Worm (Caenorhabditis elegans) whole organism, young adult: ENCODE results near the gene affl-2.

Source experiments
- B0261.1 ChIP-seq: sonication (generic microtip); optimal IDR thresholded peaks from 2 replicates; lab custom pipeline; 2016; ENCODE audit warnings: mild to moderate bottlenecking, missing genetic modification characterization, moderate library complexity, missing compliant biosample characterization
- B0336.3 ChIP-seq: fragments of 200-800 bp; sonication (Bioruptor generic); IDR thresholded peaks from 2 replicates; pipeline ENCODE4 v1.3.6; 2022; ENCODE audit warnings: missing genetic modification characterization, missing compliant biosample characterization
- D2030.7 ChIP-seq: fragments of 200-800 bp; sonication (Bioruptor generic); IDR thresholded peaks from 2 replicates; pipeline ENCODE4 v1.3.6; 2022; ENCODE audit warnings: missing genetic modification reagents, missing genetic modification characterization, missing compliant biosample characterization
- F23B12.7 ChIP-seq: sonication (generic microtip); optimal IDR thresholded peaks from 2 replicates; lab custom pipeline; 2017; ENCODE audit warnings: missing genetic modification characterization, mild to moderate bottlenecking, missing compliant biosample characterization, antibody characterized with exemption, moderate library complexity; ENCODE audit not compliant: insufficient read depth
- F39B2.1 ChIP-seq: fragments of 200-800 bp; sonication (Bioruptor generic); IDR thresholded peaks from 2 replicates; pipeline ENCODE4 v1.3.6; 2022; ENCODE audit warnings: missing genetic modification reagents, missing genetic modification characterization, missing compliant biosample characterization
- F52B5.7 ChIP-seq: sonication (generic microtip); optimal IDR thresholded peaks from 2 replicates; lab custom pipeline; 2016; ENCODE audit warnings: mild to moderate bottlenecking, missing genetic modification characterization, missing compliant biosample characterization
- F55B11.4 ChIP-seq: sonication (generic microtip); optimal IDR thresholded peaks from 2 replicates; lab custom pipeline; 2016; ENCODE audit warnings: missing compliant biosample characterization, missing genetic modification characterization, borderline replicate concordance; ENCODE audit not compliant: insufficient read depth
- K11D2.4 ChIP-seq: fragments of 200-800 bp; sonication (Bioruptor generic); IDR thresholded peaks from 2 replicates; pipeline ENCODE4 v1.3.6; 2022; ENCODE audit warnings: missing genetic modification reagents, missing genetic modification characterization, missing compliant biosample characterization
- Y95B8A.8 ChIP-seq: fragments of 200-800 bp; sonication (Bioruptor generic); IDR thresholded peaks from 2 replicates; pipeline ENCODE4 v1.3.6; 2022; ENCODE audit warnings: missing genetic modification reagents, missing genetic modification characterization, missing compliant biosample characterization
- akir-1 ChIP-seq: fragments of 200-800 bp; sonication (Bioruptor generic); optimal IDR thresholded peaks from 2 replicates; lab custom pipeline; 2018; ENCODE audit warnings: mild to moderate bottlenecking, missing genetic modification characterization, moderate library complexity, missing compliant biosample characterization
- atf-7 ChIP-seq: sonication (generic microtip); optimal IDR thresholded peaks from 2 replicates; lab custom pipeline; 2017; ENCODE audit warnings: mild to moderate bottlenecking, missing genetic modification characterization, missing compliant biosample characterization
- attf-3 ChIP-seq: fragments of 200-800 bp; sonication (Bioruptor generic); conservative IDR thresholded peaks from 2 replicates; pipeline ENCODE4 v1.3.6; 2022; ENCODE audit warnings: missing genetic modification reagents, missing genetic modification characterization, missing compliant biosample characterization
- ccch-3 ChIP-seq: fragments of 200-800 bp; sonication (Bioruptor generic); optimal IDR thresholded peaks from 2 replicates; lab custom pipeline; 2018; ENCODE audit warnings: mild to moderate bottlenecking, missing genetic modification characterization, missing compliant biosample characterization
- cebp-1 ChIP-seq, 2 experiments: fragments of 200-800 bp in 1 of 2; sonication (Bioruptor generic) in 1 of 2; sonication (generic microtip) in 1 of 2; IDR thresholded peaks in 1 of 2; optimal IDR thresholded peaks in 1 of 2; 2 replicates each; pipeline versions ENCODE4 v1.3.6 to Lab custom; 2017 to 2022; ENCODE audit warnings: missing compliant biosample characterization in 2 of 2, missing genetic modification characterization in 2 of 2, mild to moderate bottlenecking in 1 of 2, missing genetic modification reagents in 1 of 2, moderate library complexity in 1 of 2
- ceh-100 ChIP-seq: fragments of 200-800 bp; sonication (Bioruptor generic); IDR thresholded peaks from 2 replicates; pipeline ENCODE4 v1.3.6; 2022; ENCODE audit warnings: missing genetic modification reagents, missing genetic modification characterization, missing compliant biosample characterization
- ceh-40 ChIP-seq: fragments of 200-800 bp; sonication (Bioruptor generic); IDR thresholded peaks from 2 replicates; pipeline ENCODE4 v1.3.6; 2022; ENCODE audit warnings: missing genetic modification characterization, missing compliant biosample characterization
- ceh-58 ChIP-seq: fragments of 200-800 bp; sonication (Bioruptor generic); IDR thresholded peaks from 2 replicates; pipeline ENCODE4 v1.3.6; 2022; ENCODE audit warnings: missing genetic modification characterization, missing compliant biosample characterization
- ceh-79 ChIP-seq: sonication (generic microtip); optimal IDR thresholded peaks from 2 replicates; lab custom pipeline; 2017; ENCODE audit warnings: mild to moderate bottlenecking, missing genetic modification characterization, missing compliant biosample characterization
- dox-1 ChIP-seq: fragments of 200-800 bp; sonication (Bioruptor generic); IDR thresholded peaks from 2 replicates; pipeline ENCODE4 v1.3.6; 2022; ENCODE audit warnings: missing genetic modification reagents, missing genetic modification characterization, missing compliant biosample characterization
- dpl-1 ChIP-seq: fragments of 150-350 bp; optimal IDR thresholded peaks from 2 replicates; lab custom pipeline; 2014; ENCODE audit warnings: missing biosample characterization, missing genetic modification reagents, missing genetic modification characterization
- efl-1 ChIP-seq: fragments of 150-350 bp; optimal IDR thresholded peaks from 2 replicates; lab custom pipeline; 2014; ENCODE audit warnings: missing biosample characterization, missing genetic modification reagents, missing genetic modification characterization
- egl-44 ChIP-seq: fragments of 200-800 bp; sonication (Bioruptor generic); IDR thresholded peaks from 2 replicates; pipeline ENCODE4 v1.3.6; 2022; ENCODE audit warnings: missing genetic modification reagents, missing genetic modification characterization, missing compliant biosample characterization
- ekl-4 ChIP-seq: fragments of 200-800 bp; sonication (Bioruptor generic); IDR thresholded peaks from 2 replicates; pipeline ENCODE4 v1.3.6; 2022; ENCODE audit warnings: missing genetic modification reagents, missing genetic modification characterization, missing compliant biosample characterization
- gei-17 ChIP-seq: fragments of 200-800 bp; sonication (Bioruptor generic); optimal IDR thresholded peaks from 2 replicates; lab custom pipeline; 2018; ENCODE audit warnings: mild to moderate bottlenecking, missing genetic modification characterization, missing compliant biosample characterization
- him-1 ChIP-seq: sonication (generic microtip); optimal IDR thresholded peaks from 2 replicates; lab custom pipeline; 2016; ENCODE audit warnings: missing genotype, missing genetic modification reagents, missing genetic modification characterization, missing compliant biosample characterization
- hsf-1 ChIP-seq: fragments of 200-800 bp; sonication (Bioruptor generic); IDR thresholded peaks from 2 replicates; pipeline ENCODE4 v1.3.6; 2022; ENCODE audit warnings: missing genetic modification reagents, missing genetic modification characterization, missing compliant biosample characterization
- let-526 ChIP-seq: fragments of 200-800 bp; sonication (Bioruptor generic); IDR thresholded peaks from 2 replicates; pipeline ENCODE4 v1.3.6; 2022; ENCODE audit warnings: missing genetic modification reagents, missing genetic modification characterization, missing compliant biosample characterization
- lin-26 ChIP-seq: fragments of 200-800 bp; sonication (Bioruptor generic); IDR thresholded peaks from 2 replicates; pipeline ENCODE4 v1.3.6; 2022; ENCODE audit warnings: missing genetic modification reagents, missing genetic modification characterization, missing compliant biosample characterization
- lsl-1 ChIP-seq: fragments of 200-800 bp; sonication (Bioruptor generic); optimal IDR thresholded peaks from 2 replicates; lab custom pipeline; 2018; ENCODE audit warnings: mild to moderate bottlenecking, missing genetic modification characterization, moderate library complexity, missing compliant biosample characterization
- lsy-27 ChIP-seq: sonication (generic microtip); optimal IDR thresholded peaks from 2 replicates; lab custom pipeline; 2017; ENCODE audit warnings: missing genetic modification characterization, mild to moderate bottlenecking, missing compliant biosample characterization, antibody characterized with exemption, missing genotype, borderline replicate concordance; ENCODE audit not compliant: insufficient read depth
- madf-6 ChIP-seq: fragments of 200-800 bp; sonication (Bioruptor generic); IDR thresholded peaks from 2 replicates; pipeline ENCODE4 v1.3.6; 2022; ENCODE audit warnings: missing genetic modification reagents, missing genetic modification characterization, missing compliant biosample characterization
- mxl-1 ChIP-seq: sonication (generic microtip); optimal IDR thresholded peaks from 2 replicates; lab custom pipeline; 2016; ENCODE audit warnings: missing genetic modification characterization, missing compliant biosample characterization
- nfya-1 ChIP-seq: sonication (generic microtip); optimal IDR thresholded peaks from 2 replicates; lab custom pipeline; 2017; ENCODE audit warnings: antibody characterized with exemption, missing compliant biosample characterization, missing genetic modification characterization, borderline replicate concordance; ENCODE audit not compliant: insufficient read depth
- nfyb-1 ChIP-seq: fragments of 200-800 bp; sonication (Bioruptor generic); IDR thresholded peaks from 2 replicates; pipeline ENCODE4 v1.3.6; 2022; ENCODE audit warnings: missing genetic modification reagents, missing genetic modification characterization, missing compliant biosample characterization
- nhr-27 ChIP-seq: fragments of 200-800 bp; sonication (Bioruptor generic); optimal IDR thresholded peaks from 2 replicates; lab custom pipeline; 2018; ENCODE audit warnings: mild to moderate bottlenecking, missing genetic modification characterization, moderate library complexity, missing compliant biosample characterization
- pbrm-1 ChIP-seq: fragments of 200-800 bp; sonication (Bioruptor generic); IDR thresholded peaks from 2 replicates; pipeline ENCODE4 v1.3.6; 2022; ENCODE audit warnings: missing genetic modification reagents, missing genetic modification characterization, missing compliant biosample characterization
- sdz-38 ChIP-seq: sonication (generic microtip); optimal IDR thresholded peaks from 2 replicates; lab custom pipeline; 2016; ENCODE audit warnings: missing genotype, missing genetic modification characterization, missing compliant biosample characterization
- tlf-1 ChIP-seq: fragments of 200-800 bp; sonication (Bioruptor generic); optimal IDR thresholded peaks from 2 replicates; lab custom pipeline; 2018; ENCODE audit warnings: mild to moderate bottlenecking, missing genetic modification characterization, missing compliant biosample characterization
- zim-3 ChIP-seq: sonication (generic microtip); optimal IDR thresholded peaks from 2 replicates; lab custom pipeline; 2017; ENCODE audit warnings: mild to moderate bottlenecking, missing genetic modification characterization, moderate library complexity, missing compliant biosample characterization
- ztf-18 ChIP-seq: sonication (generic microtip); optimal IDR thresholded peaks from 2 replicates; lab custom pipeline; 2016; ENCODE audit warnings: missing genotype, mild to moderate bottlenecking, missing genetic modification characterization, missing compliant biosample characterization
- ztf-22 ChIP-seq: fragments of 200-800 bp; sonication (Bioruptor generic); optimal IDR thresholded peaks from 2 replicates; lab custom pipeline; 2018; ENCODE audit warnings: mild to moderate bottlenecking, missing genetic modification characterization, moderate library complexity, missing compliant biosample characterization
- ztf-3 ChIP-seq: fragments of 200-800 bp; sonication (Bioruptor generic); optimal IDR thresholded peaks from 2 replicates; lab custom pipeline; 2018; ENCODE audit warnings: mild to moderate bottlenecking, missing genetic modification characterization, missing compliant biosample characterization

Gene affl-2

DNA sequence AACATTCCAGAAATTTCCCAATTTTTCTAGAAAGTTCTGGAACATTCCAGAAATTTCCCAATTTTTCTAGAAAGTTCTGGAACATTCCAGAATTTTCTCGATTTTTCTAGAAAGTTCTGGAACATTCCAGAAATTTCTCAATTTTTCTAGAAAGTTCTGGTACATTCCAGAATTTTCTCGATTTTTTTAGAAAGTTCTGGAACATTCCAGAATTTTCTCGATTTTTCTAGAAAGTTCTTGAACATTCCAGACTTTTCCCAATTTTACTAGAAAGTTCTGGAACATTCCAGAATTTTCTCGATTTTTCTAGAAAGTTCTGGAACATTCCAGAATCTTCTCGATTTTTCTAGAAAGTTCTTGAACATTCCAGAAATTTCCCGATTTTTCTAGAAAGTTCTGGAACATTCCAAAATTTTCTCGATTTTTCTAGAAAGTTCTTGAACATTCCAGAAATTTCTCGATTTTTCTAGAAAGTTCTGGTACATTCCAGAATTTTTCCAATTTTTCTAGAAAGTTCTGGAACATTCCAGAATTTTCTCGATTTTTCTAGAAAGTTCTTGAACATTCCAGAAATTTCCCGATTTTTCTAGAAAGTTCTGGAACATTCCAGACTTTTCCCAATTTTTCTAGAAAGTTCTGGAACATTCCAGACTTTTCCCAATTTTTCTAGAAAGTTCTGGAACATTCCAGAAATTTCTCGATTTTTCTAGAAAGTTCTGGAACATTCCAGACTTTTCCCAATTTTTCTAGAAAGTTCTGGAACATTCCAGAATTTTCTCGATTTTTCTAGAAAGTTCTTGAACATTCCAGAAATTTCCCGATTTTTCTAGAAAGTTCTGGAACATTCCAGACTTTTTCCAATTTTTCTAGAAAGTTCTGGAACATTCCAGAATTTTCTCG lies 9.0 kb upstream of the affl-2 start:
- peak; percentile 58 for TF ChIP-seq dox-1
- peak; percentile 94 for TF ChIP-seq hsf-1 (GFP tag; lab: Robert Waterston, UW)
- TF ChIP-seq ekl-4 (GFP tag; lab: Robert Waterston, UW) = peak; percentile 39; the same call in 1 of the 2 replicates
- TF ChIP-seq D2030.7 (GFP tag; lab: Robert Waterston, UW) = 0 out of 2 replicates have a peak, but pooled peaks have one; percentile 10
- TF ChIP-seq ceh-58 (GFP tag; lab: Robert Waterston, UW) = 0 out of 2 replicates have a peak, but pooled peaks have one; percentile 59
- 0 out of 2 replicates have a peak, but pooled peaks have one; percentile 20 for TF ChIP-seq egl-44 (GFP tag; lab: Robert Waterston, UW)
- 0 out of 2 replicates have a peak, but pooled peaks have one; percentile 15 for TF ChIP-seq ceh-40 (GFP tag; lab: Robert Waterston, UW)
- 0 out of 2 replicates have a peak, but pooled peaks have one; percentile 14 for TF ChIP-seq ceh-100 (GFP tag; lab: Robert Waterston, UW)
- TF ChIP-seq madf-6 (GFP tag; lab: Robert Waterston, UW) = peak; percentile 33
- TF ChIP-seq, all 124 proteins: peak for 9; not testable (repeated sequence) for 115

DNA sequence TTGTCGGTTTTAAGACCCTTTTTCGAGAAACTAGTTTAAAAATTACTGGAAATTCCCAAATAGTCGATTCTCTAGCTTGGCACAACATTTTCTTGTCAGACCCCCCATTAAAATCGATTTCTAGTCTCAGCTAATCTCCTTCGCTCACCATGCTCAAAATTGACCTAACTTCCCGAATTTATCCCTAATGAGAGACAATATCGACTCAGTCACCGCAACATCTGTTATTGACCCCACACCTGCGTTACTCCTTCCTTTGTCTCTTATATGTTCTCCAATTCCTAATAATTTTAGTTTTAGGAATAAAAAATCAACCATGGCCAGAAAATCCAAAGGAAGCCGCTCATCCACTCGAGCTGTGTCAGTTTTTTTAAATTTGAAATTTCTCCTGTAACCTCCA lies 5.7 kb upstream of the affl-2 start, which contains the start of gene cec-8:
Gene cec-8 (plus strand): TSS at position 301 of the 400 bp plus-strand sequence.
- TF ChIP-seq dox-1 (no peak), B0261.1 (tag; lab: Kevin White, UChicago) (no peak), dpl-1 (GFP tag; lab: Kevin White, UChicago) (no peak), lsy-27 (tag; lab: Kevin White, UChicago) (no peak), F23B12.7 (tag; lab: Kevin White, UChicago) (no peak), nfyb-1 (GFP tag; lab: Robert Waterston, UW) (no peak), ztf-3 (no peak)

DNA sequence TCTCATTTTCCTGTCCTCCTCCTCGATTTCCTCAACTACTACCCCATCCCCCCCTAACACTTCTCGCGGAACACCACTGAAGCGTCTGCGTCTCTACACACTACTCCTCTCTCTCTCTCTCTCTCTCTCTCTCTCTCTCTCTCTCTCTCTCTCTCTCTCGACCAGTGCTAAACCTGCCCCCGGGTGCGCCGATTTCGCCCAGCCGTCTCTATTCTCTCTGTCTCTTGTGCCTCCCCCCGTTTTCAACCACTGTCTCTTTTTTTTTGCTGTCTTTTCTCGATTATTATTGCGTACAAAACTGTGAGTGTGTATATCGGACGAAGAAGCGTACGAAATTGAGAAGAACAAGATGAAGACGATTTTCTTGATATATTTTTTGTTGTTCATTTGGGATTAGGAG lies 1.7 kb upstream of the affl-2 start:
- no peak for TF ChIP-seq ccch-3 (GFP tag; lab: Kevin White, UChicago)
- no peak for TF ChIP-seq F23B12.7 (tag; lab: Kevin White, UChicago)
- TF ChIP-seq mxl-1 (tag; lab: Kevin White, UChicago) = no peak
- TF ChIP-seq B0336.3 = peak; percentile 69
- TF ChIP-seq pbrm-1 = peak; percentile 61; the same call in 1 of the 2 replicates
- no peak for TF ChIP-seq nhr-27 (tag; lab: Kevin White, UChicago)
- TF ChIP-seq efl-1 (GFP tag; lab: Kevin White, UChicago) = no peak
- TF ChIP-seq F52B5.7 (tag; lab: Kevin White, UChicago) = no peak
- TF ChIP-seq attf-3 (GFP tag; lab: Robert Waterston, UW) = no peak
- no peak for TF ChIP-seq tlf-1 (GFP tag; lab: Kevin White, UChicago)
- no peak for TF ChIP-seq Y95B8A.8
- TF ChIP-seq ceh-40 (GFP tag; lab: Robert Waterston, UW) = no peak
- no peak for TF ChIP-seq F39B2.1 (GFP tag; lab: Robert Waterston, UW)
- no peak for TF ChIP-seq ztf-18 (tag; lab: Kevin White, UChicago)
- no peak for TF ChIP-seq sdz-38 (tag; lab: Kevin White, UChicago)
- no peak for TF ChIP-seq him-1 (tag; lab: Kevin White, UChicago)
- no peak for TF ChIP-seq lsl-1 (GFP tag; lab: Kevin White, UChicago)
- no peak for TF ChIP-seq F55B11.4 (tag; lab: Kevin White, UChicago)
- peak; percentile 20 for TF ChIP-seq ztf-22 (GFP tag; lab: Kevin White, UChicago)
- no peak for TF ChIP-seq akir-1 (GFP tag; lab: Kevin White, UChicago)
- no peak for TF ChIP-seq ceh-79 (tag; lab: Kevin White, UChicago)
- no peak for TF ChIP-seq let-526 (GFP tag; lab: Robert Waterston, UW)
- TF ChIP-seq cebp-1 (GFP tag; IDR thresholded peaks at IDR 0.05; lab: Robert Waterston, UW) = no peak
- TF ChIP-seq cebp-1 (tag; optimal IDR thresholded peaks at IDR 0.05; lab: Kevin White, UChicago) = peak; percentile 69
- no peak for TF ChIP-seq zim-3 (tag; lab: Kevin White, UChicago)
- peak; percentile 27; the same call in 1 of the 2 replicates for TF ChIP-seq lin-26 (GFP tag; lab: Robert Waterston, UW)
- 0 out of 2 replicates have a peak, but pooled peaks have one; percentile 47 for TF ChIP-seq K11D2.4
- no peak for TF ChIP-seq nfya-1 (tag; lab: Kevin White, UChicago)
- TF ChIP-seq gei-17 (GFP tag; lab: Kevin White, UChicago) = peak; percentile 42
- TF ChIP-seq atf-7 (tag; lab: Kevin White, UChicago) = no peak
